Worm (Caenorhabditis elegans) whole organism, late embryonic: ENCODE results near the gene T14B4.3.

Experiments
- C08G9.2 ChIP-seq: sonication (generic microtip); optimal IDR thresholded peaks from 2 replicates; lab custom pipeline; 2016; ENCODE audit warnings: mild to moderate bottlenecking, missing genetic modification characterization, moderate library complexity, missing compliant biosample characterization
- C38D4.7 ChIP-seq: fragments of 200-800 bp; sonication (Bioruptor generic); optimal IDR thresholded peaks from 2 replicates; lab custom pipeline; 2018; ENCODE audit warnings: mild to moderate bottlenecking, missing genetic modification characterization, moderate library complexity, missing compliant biosample characterization
- F13H6.1 ChIP-seq: sonication (generic microtip); optimal IDR thresholded peaks from 2 replicates; lab custom pipeline; 2016; ENCODE audit warnings: missing genetic modification characterization, missing compliant biosample characterization
- K02D7.2 ChIP-seq: sonication (generic microtip); optimal IDR thresholded peaks from 2 replicates; lab custom pipeline; 2017; ENCODE audit warnings: mild to moderate bottlenecking, missing genetic modification characterization, missing compliant biosample characterization
- K09A11.1 ChIP-seq: sonication (generic microtip); optimal IDR thresholded peaks from 2 replicates; lab custom pipeline; 2017; ENCODE audit warnings: antibody characterized with exemption, mild to moderate bottlenecking, missing genetic modification characterization, missing compliant biosample characterization; ENCODE audit not compliant: insufficient read depth
- Y22D7AL.16 ChIP-seq: sonication (generic microtip); optimal IDR thresholded peaks from 2 replicates; lab custom pipeline; 2016; ENCODE audit warnings: missing genetic modification characterization, missing compliant biosample characterization
- ahr-1 ChIP-seq: sonication (generic microtip); optimal IDR thresholded peaks from 2 replicates; lab custom pipeline; 2016; ENCODE audit warnings: missing genetic modification characterization, missing compliant biosample characterization
- ama-1 ChIP-seq: fragments of 150-350 bp; optimal IDR thresholded peaks from 2 replicates; lab custom pipeline; 2014
- ceh-14 ChIP-seq: sonication (generic microtip); optimal IDR thresholded peaks from 2 replicates; lab custom pipeline; 2016; ENCODE audit warnings: missing genotype, missing genetic modification characterization, missing compliant biosample characterization
- ceh-18 ChIP-seq: sonication (generic microtip); optimal IDR thresholded peaks from 2 replicates; lab custom pipeline; 2016; ENCODE audit warnings: missing genetic modification characterization, missing compliant biosample characterization
- ceh-19 ChIP-seq: fragments of 200-800 bp; sonication (Bioruptor generic); optimal IDR thresholded peaks from 2 replicates; lab custom pipeline; 2018; ENCODE audit warnings: mild to moderate bottlenecking, missing genetic modification characterization, missing compliant biosample characterization
- ceh-2 ChIP-seq: sonication (generic microtip); optimal IDR thresholded peaks from 2 replicates; lab custom pipeline; 2016; ENCODE audit warnings: missing genotype, missing genetic modification characterization, missing compliant biosample characterization
- ceh-24 ChIP-seq: sonication (generic microtip); optimal IDR thresholded peaks from 2 replicates; lab custom pipeline; 2016; ENCODE audit warnings: mild to moderate bottlenecking, missing genetic modification characterization, missing compliant biosample characterization
- ceh-30 ChIP-seq: fragments of 150-350 bp; optimal IDR thresholded peaks from 2 replicates; lab custom pipeline; 2014; ENCODE audit warnings: missing biosample characterization, missing genetic modification characterization
- ceh-31 ChIP-seq: sonication (generic microtip); optimal IDR thresholded peaks from 2 replicates; lab custom pipeline; 2016; ENCODE audit warnings: missing genetic modification characterization, missing compliant biosample characterization
- ceh-34 ChIP-seq: sonication (generic microtip); optimal IDR thresholded peaks from 2 replicates; lab custom pipeline; 2016; ENCODE audit warnings: mild to moderate bottlenecking, missing genetic modification characterization, missing compliant biosample characterization
- ceh-9 ChIP-seq: sonication (generic microtip); optimal IDR thresholded peaks from 2 replicates; lab custom pipeline; 2016; ENCODE audit warnings: mild to moderate bottlenecking, missing genetic modification characterization, inconsistent platforms, missing compliant biosample characterization
- che-1 ChIP-seq: sonication (generic microtip); optimal IDR thresholded peaks from 2 replicates; lab custom pipeline; 2016; ENCODE audit warnings: mild to moderate bottlenecking, missing genetic modification characterization, missing compliant biosample characterization
- dmd-4 ChIP-seq: sonication (generic microtip); optimal IDR thresholded peaks from 2 replicates; lab custom pipeline; 2016; ENCODE audit warnings: borderline replicate concordance, missing genetic modification characterization, missing compliant biosample characterization
- dve-1 ChIP-seq: sonication (generic microtip); optimal IDR thresholded peaks from 2 replicates; lab custom pipeline; 2017; ENCODE audit warnings: antibody characterized with exemption, mild to moderate bottlenecking, missing genetic modification characterization, missing compliant biosample characterization
- elt-2 ChIP-seq: sonication (generic microtip); optimal IDR thresholded peaks from 2 replicates; lab custom pipeline; 2016; ENCODE audit warnings: missing genetic modification reagents, missing genetic modification characterization, missing compliant biosample characterization
- elt-4 ChIP-seq: sonication (generic microtip); optimal IDR thresholded peaks from 2 replicates; lab custom pipeline; 2016; ENCODE audit warnings: missing genetic modification characterization, missing compliant biosample characterization
- ets-4 ChIP-seq: sonication (generic microtip); optimal IDR thresholded peaks from 2 replicates; lab custom pipeline; 2016; ENCODE audit warnings: missing genetic modification characterization, missing compliant biosample characterization
- fkh-6 ChIP-seq: sonication (generic microtip); optimal IDR thresholded peaks from 2 replicates; lab custom pipeline; 2016; ENCODE audit warnings: missing genetic modification characterization, missing compliant biosample characterization
- gmeb-2 ChIP-seq: sonication (generic microtip); optimal IDR thresholded peaks from 2 replicates; lab custom pipeline; 2016; ENCODE audit warnings: missing genetic modification characterization, inconsistent platforms, missing compliant biosample characterization
- hlh-13 ChIP-seq: fragments of 200-800 bp; sonication (Bioruptor generic); optimal IDR thresholded peaks from 2 replicates; lab custom pipeline; 2018; ENCODE audit warnings: mild to moderate bottlenecking, missing genetic modification characterization, missing compliant biosample characterization
- hlh-15 ChIP-seq: sonication (generic microtip); optimal IDR thresholded peaks from 2 replicates; lab custom pipeline; 2016; ENCODE audit warnings: missing genetic modification characterization, missing compliant biosample characterization
- hlh-30 ChIP-seq: sonication (generic microtip); optimal IDR thresholded peaks from 2 replicates; lab custom pipeline; 2017; ENCODE audit warnings: antibody characterized with exemption, missing genetic modification characterization, missing compliant biosample characterization; ENCODE audit not compliant: insufficient read depth
- hlh-6 ChIP-seq: sonication (generic microtip); optimal IDR thresholded peaks from 2 replicates; lab custom pipeline; 2016; ENCODE audit warnings: missing genotype, missing genetic modification characterization, missing compliant biosample characterization
- lim-6 ChIP-seq: sonication (generic microtip); optimal IDR thresholded peaks from 2 replicates; lab custom pipeline; 2016; ENCODE audit warnings: missing genetic modification characterization, missing compliant biosample characterization
- lin-11 ChIP-seq: fragments of 200-800 bp; sonication (Bioruptor generic); optimal IDR thresholded peaks from 2 replicates; lab custom pipeline; 2018; ENCODE audit warnings: mild to moderate bottlenecking, missing genetic modification characterization, missing compliant biosample characterization
- madf-2 ChIP-seq: sonication (generic microtip); optimal IDR thresholded peaks from 2 replicates; lab custom pipeline; 2017; ENCODE audit warnings: missing genetic modification characterization, missing compliant biosample characterization
- nfya-1 ChIP-seq: sonication (generic microtip); optimal IDR thresholded peaks from 2 replicates; lab custom pipeline; 2017; ENCODE audit warnings: missing genetic modification characterization, mild to moderate bottlenecking, missing compliant biosample characterization, antibody characterized with exemption, moderate library complexity
- nhr-232 ChIP-seq: sonication (generic microtip); optimal IDR thresholded peaks from 2 replicates; lab custom pipeline; 2016; ENCODE audit warnings: missing genetic modification characterization, missing compliant biosample characterization
- npax-4 ChIP-seq: sonication (generic microtip); optimal IDR thresholded peaks from 2 replicates; lab custom pipeline; 2016; ENCODE audit warnings: missing genetic modification characterization, missing compliant biosample characterization
- odd-2 ChIP-seq: sonication (generic microtip); optimal IDR thresholded peaks from 2 replicates; lab custom pipeline; 2017; ENCODE audit warnings: antibody characterized with exemption, mild to moderate bottlenecking, missing genetic modification characterization, missing compliant biosample characterization
- pag-3 ChIP-seq: sonication (generic microtip); optimal IDR thresholded peaks from 2 replicates; lab custom pipeline; 2016; ENCODE audit warnings: missing compliant biosample characterization, missing genetic modification characterization, borderline replicate concordance
- pax-1 ChIP-seq: fragments of 150-350 bp; optimal IDR thresholded peaks from 2 replicates; lab custom pipeline; 2014; ENCODE audit warnings: missing biosample characterization, missing genetic modification characterization
- pha-2 ChIP-seq: sonication (generic microtip); optimal IDR thresholded peaks from 2 replicates; lab custom pipeline; 2017; ENCODE audit warnings: mild to moderate bottlenecking, missing genetic modification characterization, missing compliant biosample characterization
- pha-4 ChIP-seq: fragments of 150-350 bp; optimal IDR thresholded peaks from 2 replicates; lab custom pipeline; 2018; ENCODE audit warnings: missing biosample characterization, missing genetic modification reagents, missing genetic modification characterization
- pqm-1 ChIP-seq: sonication (generic microtip); optimal IDR thresholded peaks from 2 replicates; lab custom pipeline; 2016; ENCODE audit warnings: missing genetic modification characterization, missing compliant biosample characterization
- ref-2 ChIP-seq: sonication (generic microtip); optimal IDR thresholded peaks from 2 replicates; lab custom pipeline; 2016; ENCODE audit warnings: missing genetic modification characterization, missing compliant biosample characterization
- rnt-1 ChIP-seq: sonication (generic microtip); optimal IDR thresholded peaks from 2 replicates; lab custom pipeline; 2016; ENCODE audit warnings: missing genetic modification characterization, missing compliant biosample characterization
- sox-4 ChIP-seq: sonication (generic microtip); optimal IDR thresholded peaks from 2 replicates; lab custom pipeline; 2017; ENCODE audit warnings: mild to moderate bottlenecking, missing genetic modification characterization, inconsistent platforms, missing compliant biosample characterization
- syd-9 ChIP-seq: sonication (generic microtip); optimal IDR thresholded peaks from 2 replicates; lab custom pipeline; 2016; ENCODE audit warnings: mild to moderate bottlenecking, missing genetic modification characterization, moderate library complexity, missing compliant biosample characterization
- tbx-2 ChIP-seq: sonication (generic microtip); optimal IDR thresholded peaks from 2 replicates; lab custom pipeline; 2016; ENCODE audit warnings: missing genetic modification characterization, missing compliant biosample characterization
- tbx-7 ChIP-seq: sonication (generic microtip); optimal IDR thresholded peaks from 2 replicates; lab custom pipeline; 2016; ENCODE audit warnings: missing genotype, missing genetic modification characterization, missing compliant biosample characterization
- ttx-3 ChIP-seq: sonication (generic microtip); optimal IDR thresholded peaks from 2 replicates; lab custom pipeline; 2016; ENCODE audit warnings: missing genetic modification reagents, missing genetic modification characterization, missing compliant biosample characterization
- unc-3 ChIP-seq, 2 experiments: fragments of 200-800 bp in 1 of 2; sonication (Bioruptor generic) in 1 of 2; sonication (generic microtip) in 1 of 2; conservative IDR thresholded peaks in 1 of 2; optimal IDR thresholded peaks in 1 of 2; 2 replicates each; pipeline versions ENCODE4 v1.3.6 to Lab custom; 2016 to 2022; ENCODE audit warnings: missing compliant biosample characterization in 2 of 2, missing genetic modification characterization in 2 of 2, missing genetic modification reagents in 1 of 2
- unc-42 ChIP-seq: sonication (generic microtip); optimal IDR thresholded peaks from 2 replicates; lab custom pipeline; 2016; ENCODE audit warnings: missing genotype, missing genetic modification characterization, missing compliant biosample characterization
- unc-55 ChIP-seq: sonication (generic microtip); optimal IDR thresholded peaks from 2 replicates; lab custom pipeline; 2017; ENCODE audit warnings: missing biosample characterization, missing genetic modification reagents, missing genetic modification characterization
- zip-5 ChIP-seq: sonication (generic microtip); optimal IDR thresholded peaks from 2 replicates; lab custom pipeline; 2016; ENCODE audit warnings: missing genetic modification characterization, missing compliant biosample characterization
- ztf-16 ChIP-seq: sonication (generic microtip); optimal IDR thresholded peaks from 2 replicates; lab custom pipeline; 2017; ENCODE audit warnings: missing genetic modification characterization, missing compliant biosample characterization

Gene T14B4.3

ce11 chrII:6734674-6735073 is at the start of gene T14B4.3:
Gene T14B4.3 (plus strand): TSS chrII:6734937.
- TF ChIP-seq elt-4 (tag; lab: Kevin White, UChicago) = no peak
- TF ChIP-seq tbx-2 (tag; lab: Kevin White, UChicago) = peak; percentile 91
- TF ChIP-seq npax-4 (tag; lab: Kevin White, UChicago) = no peak
- TF ChIP-seq ceh-18 (tag; lab: Kevin White, UChicago) = peak; percentile 44
- TF ChIP-seq unc-55 = no peak
- no peak for TF ChIP-seq hlh-15
- TF ChIP-seq C08G9.2 (tag; lab: Kevin White, UChicago) = peak; percentile 80
- TF ChIP-seq K02D7.2 (tag; lab: Kevin White, UChicago) = no peak
- no peak for TF ChIP-seq pha-2 (tag; lab: Kevin White, UChicago)
- TF ChIP-seq hlh-13 (GFP tag; lab: Kevin White, UChicago) = no peak
- peak; percentile 43 for TF ChIP-seq syd-9 (tag; lab: Kevin White, UChicago)
- no peak for TF ChIP-seq pag-3 (tag; lab: Kevin White, UChicago)
- TF ChIP-seq ceh-34 = peak; percentile 58
- no peak for TF ChIP-seq ceh-9 (tag; lab: Kevin White, UChicago)
- no peak for TF ChIP-seq gmeb-2 (tag; lab: Kevin White, UChicago)
- TF ChIP-seq madf-2 = no peak
- peak; percentile 69 for TF ChIP-seq ceh-14 (tag; lab: Kevin White, UChicago)
- no peak for TF ChIP-seq unc-3 (GFP tag; conservative IDR thresholded peaks at IDR 0.05; lab: Robert Waterston, UW)
- no peak for TF ChIP-seq unc-3 (tag; optimal IDR thresholded peaks at IDR 0.05; lab: Kevin White, UChicago)
- no peak for TF ChIP-seq lin-11 (tag; lab: Kevin White, UChicago)
- no peak for TF ChIP-seq ama-1
- TF ChIP-seq ceh-2 (tag; lab: Kevin White, UChicago) = peak; percentile 78
- no peak for TF ChIP-seq ceh-30 (tag; lab: Kevin White, UChicago)
- TF ChIP-seq hlh-6 (tag; lab: Kevin White, UChicago) = no peak
- TF ChIP-seq K09A11.1 (tag; lab: Kevin White, UChicago) = no peak
- peak; percentile 76 for TF ChIP-seq ref-2 (tag; lab: Kevin White, UChicago)
- TF ChIP-seq pha-4 = no peak
- TF ChIP-seq dve-1 = no peak
- no peak for TF ChIP-seq ceh-19
- TF ChIP-seq dmd-4 = no peak
- TF ChIP-seq nhr-232 (tag; lab: Kevin White, UChicago) = no peak
- TF ChIP-seq elt-2 (tag; lab: Kevin White, UChicago) = peak; percentile 71
- peak; percentile 8 for TF ChIP-seq pqm-1
- TF ChIP-seq sox-4 (tag; lab: Kevin White, UChicago) = no peak
- TF ChIP-seq C38D4.7 (GFP tag; lab: Kevin White, UChicago) = no peak
- TF ChIP-seq tbx-7 (tag; lab: Kevin White, UChicago) = peak; percentile 74
- peak; percentile 49 for TF ChIP-seq rnt-1
- peak; percentile 73 for TF ChIP-seq zip-5 (tag; lab: Kevin White, UChicago)
- no peak for TF ChIP-seq odd-2 (tag; lab: Kevin White, UChicago)
- peak; percentile 67 for TF ChIP-seq F13H6.1 (tag; lab: Kevin White, UChicago)
- peak; percentile 44 for TF ChIP-seq unc-42 (tag; lab: Kevin White, UChicago)
- TF ChIP-seq pax-1 (tag; lab: Kevin White, UChicago) = peak; percentile 6
- TF ChIP-seq ttx-3 (tag; lab: Kevin White, UChicago) = no peak
- peak; percentile 61 for TF ChIP-seq fkh-6 (tag; lab: Kevin White, UChicago)
- TF ChIP-seq che-1 (tag; lab: Kevin White, UChicago) = no peak
- peak; percentile 95 for TF ChIP-seq ceh-31
- TF ChIP-seq ceh-24 (tag; lab: Kevin White, UChicago) = no peak
- no peak for TF ChIP-seq nfya-1
- TF ChIP-seq lim-6 (tag; lab: Kevin White, UChicago) = peak; percentile 48
- peak; percentile 39 for TF ChIP-seq ztf-16 (tag; lab: Kevin White, UChicago)
- no peak for TF ChIP-seq hlh-30
- TF ChIP-seq ets-4 (tag; lab: Kevin White, UChicago) = peak; percentile 76
- TF ChIP-seq ahr-1 (tag; lab: Kevin White, UChicago) = peak; percentile 50
- TF ChIP-seq Y22D7AL.16 (tag; lab: Kevin White, UChicago) = no peak
